Fruit fly (Drosophila melanogaster) whole organism, embryonic: Measurements from ENCODE around the gene orion.

Source experiments
- CG10979 ChIP-seq: fragments of 200-800 bp; sonication (Bioruptor generic); optimal IDR thresholded peaks from 2 replicates; lab custom pipeline; 2018; ENCODE audit warnings: missing biosample characterization, mild to moderate bottlenecking, missing genetic modification characterization, moderate library complexity
- CG11247 ChIP-seq: fragments of 200-800 bp; sonication (Bioruptor generic); IDR thresholded peaks from 2 replicates; pipeline ENCODE4 v1.3.6; 2022; ENCODE audit warnings: missing biosample characterization, missing genetic modification characterization
- CG11398 ChIP-seq: fragments of 200-800 bp; sonication (Bioruptor generic); optimal IDR thresholded peaks from 2 replicates; lab custom pipeline; 2016; ENCODE audit warnings: missing biosample characterization, missing genetic modification characterization
- CG14710 ChIP-seq: fragments of 200-800 bp; sonication (Bioruptor generic); optimal IDR thresholded peaks from 3 replicates; lab custom pipeline; 2019; ENCODE audit warnings: missing biosample characterization, mild to moderate bottlenecking, missing genetic modification characterization, moderate library complexity
- CG15696 ChIP-seq: fragments of 200-800 bp; sonication (Bioruptor generic); optimal IDR thresholded peaks from 2 replicates; lab custom pipeline; 2019; ENCODE audit warnings: missing biosample characterization, mild to moderate bottlenecking, missing genetic modification characterization, moderate library complexity
- CG17361 ChIP-seq: fragments of 200-800 bp; sonication (Bioruptor generic); IDR thresholded peaks from 3 replicates; pipeline ENCODE4 v1.3.6; 2022; ENCODE audit warnings: missing biosample characterization, missing genetic modification characterization
- CG30403 ChIP-seq: fragments of 200-800 bp; sonication (Bioruptor generic); optimal IDR thresholded peaks from 3 replicates; lab custom pipeline; 2016; ENCODE audit warnings: missing biosample characterization, missing genetic modification characterization
- CG4404 ChIP-seq: fragments of 200-800 bp; sonication (Bioruptor generic); IDR thresholded peaks from 2 replicates; pipeline ENCODE4 v1.3.6; 2022; ENCODE audit warnings: missing biosample characterization, missing genetic modification characterization
- CG4820 ChIP-seq: fragments of 200-800 bp; sonication (Bioruptor generic); optimal IDR thresholded peaks from 3 replicates; lab custom pipeline; 2016; ENCODE audit warnings: missing biosample characterization, missing genetic modification characterization
- CG5245 ChIP-seq: fragments of 200-800 bp; sonication (Bioruptor generic); optimal IDR thresholded peaks from 3 replicates; lab custom pipeline; 2016; ENCODE audit warnings: missing biosample characterization, missing genetic modification characterization
- CG7839 ChIP-seq: fragments of 200-800 bp; sonication (Bioruptor generic); optimal IDR thresholded peaks from 3 replicates; lab custom pipeline; 2018; ENCODE audit warnings: missing biosample characterization, mild to moderate bottlenecking, missing genetic modification characterization, moderate library complexity
- CG9437 ChIP-seq: fragments of 200-800 bp; sonication (Bioruptor generic); optimal IDR thresholded peaks from 2 replicates; lab custom pipeline; 2018; ENCODE audit warnings: missing biosample characterization, mild to moderate bottlenecking, missing genetic modification characterization
- D ChIP-seq, 2 experiments: fragments of 200-800 bp in 1 of 2; fragments of >200 bp in 1 of 2; sonication (Bioruptor generic) in 1 of 2; optimal IDR thresholded peaks; 2 replicates in 1 of 2; 3 replicates in 1 of 2; lab custom pipeline; 2017; ENCODE audit warnings: mild to moderate bottlenecking in 1 of 2, missing biosample characterization in 1 of 2, missing genetic modification characterization in 1 of 2, missing genetic modification reagents in 1 of 2
- D19A ChIP-seq: fragments of 200-800 bp; optimal IDR thresholded peaks from 3 replicates; lab custom pipeline; 2019; ENCODE audit warnings: missing biosample characterization, mild to moderate bottlenecking, missing genetic modification characterization, moderate library complexity
- Eip74EF ChIP-seq, 2 experiments: fragments of 200-800 bp in 1 of 2; fragments of >200 bp in 1 of 2; sonication (Bioruptor generic) in 1 of 2; optimal IDR thresholded peaks; 2 replicates each; lab custom pipeline; 2017 to 2019; ENCODE audit warnings: missing biosample characterization in 2 of 2, missing genetic modification characterization in 2 of 2, mild to moderate bottlenecking in 1 of 2, moderate library complexity in 1 of 2
- HmgD ChIP-seq: fragments of 200-800 bp; sonication (Bioruptor generic); optimal IDR thresholded peaks from 3 replicates; lab custom pipeline; 2016; ENCODE audit warnings: missing biosample characterization, missing genetic modification characterization
- Hr51 ChIP-seq, 2 experiments: fragments of 200-800 bp; sonication (Bioruptor generic); optimal IDR thresholded peaks; 2 replicates in 1 of 2; 3 replicates in 1 of 2; lab custom pipeline; 2016 to 2018; ENCODE audit warnings: missing biosample characterization in 2 of 2, missing genetic modification characterization in 2 of 2, mild to moderate bottlenecking in 1 of 2, moderate library complexity in 1 of 2
- Hsf ChIP-seq: fragments of 200-800 bp; sonication (Bioruptor generic); optimal IDR thresholded peaks from 3 replicates; lab custom pipeline; 2016; ENCODE audit warnings: missing biosample characterization, missing genetic modification characterization
- Mad ChIP-seq: fragments of 200-800 bp; sonication (Bioruptor generic); optimal IDR thresholded peaks from 2 replicates; lab custom pipeline; 2016; ENCODE audit warnings: missing biosample characterization, missing genetic modification characterization
- Sry-δ ChIP-seq: fragments of 200-800 bp; sonication (Bioruptor generic); optimal IDR thresholded peaks from 2 replicates; lab custom pipeline; 2016; ENCODE audit warnings: missing biosample characterization, missing genetic modification characterization
- Xbp1 ChIP-seq: fragments of 200-800 bp; sonication (Bioruptor generic); optimal IDR thresholded peaks from 3 replicates; lab custom pipeline; 2016; ENCODE audit warnings: missing biosample characterization, mild to moderate bottlenecking, missing genetic modification characterization
- abd-A ChIP-seq: fragments of 200-800 bp; sonication (Bioruptor generic); optimal IDR thresholded peaks from 3 replicates; lab custom pipeline; 2019; ENCODE audit warnings: missing biosample characterization, mild to moderate bottlenecking, missing genetic modification characterization, moderate library complexity
- aop ChIP-seq: fragments of 200-800 bp; sonication (Bioruptor generic); IDR thresholded peaks from 2 replicates; pipeline ENCODE4 v1.3.6; 2022; ENCODE audit warnings: missing biosample characterization, missing genetic modification characterization
- cad ChIP-seq: fragments of >200 bp; optimal IDR thresholded peaks from 2 replicates; lab custom pipeline; 2017; ENCODE audit warnings: missing biosample characterization, missing genetic modification characterization
- caup ChIP-seq: fragments of 200-800 bp; sonication (Bioruptor generic); optimal IDR thresholded peaks from 3 replicates; lab custom pipeline; 2017; ENCODE audit warnings: missing biosample characterization, mild to moderate bottlenecking, missing genetic modification characterization, moderate library complexity; ENCODE audit not compliant: severe bottlenecking
- dmrt11E ChIP-seq: fragments of 200-800 bp; sonication (Bioruptor generic); optimal IDR thresholded peaks from 3 replicates; lab custom pipeline; 2018; ENCODE audit warnings: missing biosample characterization, mild to moderate bottlenecking, missing genetic modification characterization, moderate library complexity
- gem ChIP-seq: fragments of 200-800 bp; sonication (Bioruptor generic); optimal IDR thresholded peaks from 2 replicates; lab custom pipeline; 2019; ENCODE audit warnings: missing biosample characterization, mild to moderate bottlenecking, missing genetic modification characterization, moderate library complexity
- gsb ChIP-seq: fragments of 200-800 bp; sonication (Bioruptor generic); IDR thresholded peaks from 2 replicates; pipeline ENCODE4 v1.3.6; 2022; ENCODE audit warnings: missing biosample characterization, missing genetic modification characterization
- hth ChIP-seq: fragments of >200 bp; optimal IDR thresholded peaks from 2 replicates; lab custom pipeline; 2017; ENCODE audit warnings: inconsistent platforms
- insv ChIP-seq, 2 experiments: fragments of 200-800 bp; sonication (Bioruptor generic); optimal IDR thresholded peaks; 3 replicates each; lab custom pipeline; 2016 to 2018; ENCODE audit warnings: missing biosample characterization in 2 of 2, missing genetic modification characterization in 2 of 2
- lola ChIP-seq, 3 experiments: fragments of >200 bp in 2 of 3; fragments of 200-800 bp in 1 of 3; sonication (Bioruptor generic) in 1 of 3; optimal IDR thresholded peaks; 2 replicates each; lab custom pipeline; 2017 to 2019; ENCODE audit warnings: missing biosample characterization in 3 of 3, missing genetic modification characterization in 3 of 3, mild to moderate bottlenecking in 1 of 3, moderate library complexity in 1 of 3
- luna ChIP-seq: fragments of 200-800 bp; sonication (Bioruptor generic); optimal IDR thresholded peaks from 2 replicates; lab custom pipeline; 2016; ENCODE audit warnings: missing biosample characterization, missing genetic modification characterization
- mam ChIP-seq: fragments of 200-800 bp; sonication (Bioruptor generic); optimal IDR thresholded peaks from 3 replicates; lab custom pipeline; 2016; ENCODE audit warnings: missing biosample characterization, missing genetic modification characterization
- mirr ChIP-seq: fragments of 200-800 bp; sonication (Bioruptor generic); optimal IDR thresholded peaks from 3 replicates; lab custom pipeline; 2018; ENCODE audit warnings: missing biosample characterization, mild to moderate bottlenecking, missing genetic modification characterization
- nau ChIP-seq: fragments of 200-800 bp; sonication (Bioruptor generic); optimal IDR thresholded peaks from 3 replicates; lab custom pipeline; 2017; ENCODE audit warnings: missing biosample characterization, mild to moderate bottlenecking, missing genetic modification characterization, missing genetic modification reagents
- pb ChIP-seq: fragments of 200-800 bp; sonication (Bioruptor generic); optimal IDR thresholded peaks from 3 replicates; lab custom pipeline; 2016; ENCODE audit warnings: missing biosample characterization, missing genetic modification characterization
- phol ChIP-seq: fragments of 200-800 bp; sonication (Bioruptor generic); optimal IDR thresholded peaks from 3 replicates; lab custom pipeline; 2018; ENCODE audit warnings: missing biosample characterization, mild to moderate bottlenecking, missing genetic modification characterization, moderate library complexity
- prd ChIP-seq, 3 experiments: fragments of >200 bp in 2 of 3; fragments of 200-800 bp in 1 of 3; sonication (Bioruptor generic) in 1 of 3; optimal IDR thresholded peaks in 2 of 3; IDR thresholded peaks in 1 of 3; 2 replicates in 2 of 3; 3 replicates in 1 of 3; pipeline versions ENCODE4 v1.3.6 to Lab custom; 2017 to 2022; ENCODE audit warnings: missing biosample characterization in 1 of 3, missing genetic modification characterization in 1 of 3
- psq ChIP-seq: fragments of 200-800 bp; sonication (Bioruptor generic); optimal IDR thresholded peaks from 2 replicates; lab custom pipeline; 2017; ENCODE audit warnings: missing biosample characterization, missing genetic modification characterization
- sd ChIP-seq: fragments of 200-800 bp; sonication (Bioruptor generic); optimal IDR thresholded peaks from 3 replicates; lab custom pipeline; 2018; ENCODE audit warnings: missing biosample characterization, mild to moderate bottlenecking, missing genetic modification characterization, moderate library complexity
- so ChIP-seq: fragments of 200-800 bp; sonication (Bioruptor generic); IDR thresholded peaks from 3 replicates; pipeline ENCODE4 v1.3.6; 2022; ENCODE audit warnings: missing biosample characterization, missing genetic modification characterization
- stc ChIP-seq: fragments of 200-800 bp; sonication (Bioruptor generic); IDR thresholded peaks from 2 replicates; pipeline ENCODE4 v1.3.6; 2022; ENCODE audit warnings: missing biosample characterization, missing genetic modification characterization
- unpg ChIP-seq: fragments of 200-800 bp; sonication (Bioruptor generic); optimal IDR thresholded peaks from 3 replicates; lab custom pipeline; 2018; ENCODE audit warnings: missing biosample characterization, mild to moderate bottlenecking, missing genetic modification characterization, moderate library complexity
- usp ChIP-seq: fragments of >200 bp; optimal IDR thresholded peaks from 2 replicates; lab custom pipeline; 2017; ENCODE audit warnings: missing biosample characterization, missing genetic modification characterization
- vvl ChIP-seq: fragments of 200-800 bp; sonication (Bioruptor generic); IDR thresholded peaks from 2 replicates; pipeline ENCODE4 v1.3.6; 2022; ENCODE audit warnings: missing biosample characterization, missing genetic modification characterization
- zen ChIP-seq: fragments of 200-800 bp; sonication (Bioruptor generic); optimal IDR thresholded peaks from 3 replicates; lab custom pipeline; 2018; ENCODE audit warnings: missing biosample characterization, mild to moderate bottlenecking, missing genetic modification characterization, moderate library complexity
- zfh1 ChIP-seq: fragments of 200-800 bp; sonication (Bioruptor generic); IDR thresholded peaks from 3 replicates; pipeline ENCODE4 v1.3.6; 2022; ENCODE audit warnings: missing biosample characterization, missing genetic modification characterization

orion gene

dm6 chrX:7893411-7894122, 53.1 kb downstream of the orion start, which contains the start of the genes CG45089, ND-MNLL and p115 (continued):
- TF ChIP-seq Hsf (GFP tag; lab: Kevin White, UChicago) (peak; percentile 48), stc (GFP tag; lab: Robert Waterston, UW) (no peak), usp (GFP tag; lab: Kevin White, UChicago) (no peak), luna (no peak), CG5245 (GFP tag; lab: Kevin White, UChicago) (peak; percentile 15)

- peak in 1 of 2 experiments; percentile 26 for TF ChIP-seq insv (GFP tag; optimal IDR thresholded peaks at IDR 0.05; lab: Kevin White, UChicago)
- no peak for TF ChIP-seq CG9437 (GFP tag; lab: Kevin White, UChicago)
- no peak for TF ChIP-seq D (optimal IDR thresholded peaks at IDR 0.05; lab: Kevin White, UChicago)
- TF ChIP-seq D (GFP tag; optimal IDR thresholded peaks at IDR 0.05; lab: Kevin White, UChicago): peak; percentile 13
- no peak for TF ChIP-seq Mad (GFP tag; lab: Kevin White, UChicago)
- peak; percentile 48 for TF ChIP-seq CG10979 (tag; lab: Kevin White, UChicago)
- TF ChIP-seq vvl (GFP tag; lab: Robert Waterston, UW): no peak
- TF ChIP-seq hth: no peak
- peak; percentile 56 for TF ChIP-seq D19A (tag; lab: Kevin White, UChicago)
- no peak for TF ChIP-seq Sry-δ (GFP tag; lab: Kevin White, UChicago)
- no peak for TF ChIP-seq aop (GFP tag; lab: Robert Waterston, UW)
- no peak for TF ChIP-seq cad
- peak; percentile 18 for TF ChIP-seq CG30403 (GFP tag; lab: Kevin White, UChicago)
- peak in 1 of 3 experiments; percentile 47 for TF ChIP-seq lola (GFP tag; optimal IDR thresholded peaks at IDR 0.05; lab: Kevin White, UChicago)
- TF ChIP-seq CG7839 (tag; lab: Kevin White, UChicago): peak; percentile 1
- peak; percentile 23 for TF ChIP-seq phol (tag; lab: Kevin White, UChicago)
- TF ChIP-seq Hr51 (GFP tag; optimal IDR thresholded peaks at IDR 0.05; lab: Kevin White, UChicago): no peak
- TF ChIP-seq zfh1 (GFP tag; lab: Robert Waterston, UW): no peak
- no peak for TF ChIP-seq psq (GFP tag; lab: Kevin White, UChicago)
- no peak for TF ChIP-seq sd (tag; lab: Kevin White, UChicago)
- peak; percentile 62 for TF ChIP-seq CG4404 (GFP tag; lab: Robert Waterston, UW)
- TF ChIP-seq zen: peak; percentile 15
- no peak for TF ChIP-seq caup (GFP tag; lab: Kevin White, UChicago)
- no peak for TF ChIP-seq Xbp1 (GFP tag; lab: Kevin White, UChicago)
- TF ChIP-seq CG15696: peak; percentile 77
- TF ChIP-seq mam (GFP tag; lab: Kevin White, UChicago): no peak
- no peak for TF ChIP-seq prd (optimal IDR thresholded peaks at IDR 0.05; lab: Kevin White, UChicago)
- TF ChIP-seq prd (GFP tag; IDR thresholded peaks at IDR 0.05; lab: Robert Waterston, UW): peak; percentile 64; the same call in 2 of the 3 replicates
- TF ChIP-seq so (GFP tag; lab: Robert Waterston, UW): no peak
- peak; percentile 13 for TF ChIP-seq unpg (GFP tag; lab: Kevin White, UChicago)
- TF ChIP-seq mirr (GFP tag; lab: Kevin White, UChicago): no peak
- TF ChIP-seq Eip74EF (GFP tag; optimal IDR thresholded peaks at IDR 0.05; lab: Kevin White, UChicago): no peak
- TF ChIP-seq nau (GFP tag; lab: Kevin White, UChicago): no peak
- no peak for TF ChIP-seq abd-A (tag; lab: Kevin White, UChicago)
- TF ChIP-seq HmgD (GFP tag; lab: Kevin White, UChicago): no peak
- peak; percentile 59 for TF ChIP-seq gem (tag; lab: Kevin White, UChicago)
- TF ChIP-seq CG11398 (GFP tag; lab: Kevin White, UChicago): no peak
- TF ChIP-seq CG4820 (GFP tag; lab: Kevin White, UChicago): no peak
- peak; percentile 17 for TF ChIP-seq CG14710 (tag; lab: Kevin White, UChicago)
- no peak for TF ChIP-seq stc (GFP tag; lab: Robert Waterston, UW)
- 0 out of 3 replicates have a peak, but pooled peaks have one; percentile 29 for TF ChIP-seq CG17361
- no peak for TF ChIP-seq pb (GFP tag; lab: Kevin White, UChicago)
- no peak for TF ChIP-seq gsb (GFP tag; lab: Robert Waterston, UW)
- TF ChIP-seq CG11247 (GFP tag; lab: Robert Waterston, UW): no peak
- TF ChIP-seq dmrt11E (tag; lab: Kevin White, UChicago): peak; percentile 53
Observed at dm6 chrX:7892539-7892899, 54.2 kb downstream of the orion start.
